Fruit fly (Drosophila melanogaster) whole organism, prepupa: ENCODE results near the gene CG2818.

Source experiments
- CG10669 ChIP-seq: fragments of 200-800 bp; sonication (Bioruptor generic); optimal IDR thresholded peaks from 3 replicates; lab custom pipeline; 2018; ENCODE audit warnings: missing biosample characterization, mild to moderate bottlenecking, missing genetic modification characterization, moderate library complexity
- CG11902 ChIP-seq: fragments of 200-800 bp; sonication (Bioruptor generic); optimal IDR thresholded peaks from 3 replicates; lab custom pipeline; 2016; ENCODE audit warnings: missing biosample characterization, missing genetic modification characterization
- CG15336 ChIP-seq: fragments of 200-800 bp; sonication (Bioruptor generic); IDR thresholded peaks from 2 replicates; pipeline ENCODE4 v1.3.6; 2022; ENCODE audit warnings: missing biosample characterization, missing genetic modification characterization
- CG16779 ChIP-seq: fragments of 200-800 bp; sonication (Bioruptor generic); optimal IDR thresholded peaks from 3 replicates; lab custom pipeline; 2017; ENCODE audit warnings: missing biosample characterization, mild to moderate bottlenecking, missing genetic modification characterization
- CG31627 ChIP-seq: fragments of 200-800 bp; sonication (Bioruptor generic); optimal IDR thresholded peaks from 3 replicates; lab custom pipeline; 2016; ENCODE audit warnings: missing biosample characterization, missing genetic modification characterization
- CG32006 ChIP-seq: fragments of 200-800 bp; sonication (Bioruptor generic); optimal IDR thresholded peaks from 3 replicates; lab custom pipeline; 2017; ENCODE audit warnings: missing biosample characterization, mild to moderate bottlenecking, missing genetic modification characterization
- CG34406 ChIP-seq: fragments of 200-800 bp; sonication (Bioruptor generic); optimal IDR thresholded peaks from 3 replicates; lab custom pipeline; 2016; ENCODE audit warnings: missing biosample characterization, missing genetic modification characterization
- CG4318 ChIP-seq: fragments of 200-800 bp; sonication (Bioruptor generic); optimal IDR thresholded peaks from 3 replicates; lab custom pipeline; 2017; ENCODE audit warnings: missing biosample characterization, mild to moderate bottlenecking, missing genetic modification characterization
- CG6163 ChIP-seq: fragments of 200-800 bp; sonication (Bioruptor generic); IDR thresholded peaks from 3 replicates; pipeline ENCODE4 v1.3.6; 2022; ENCODE audit warnings: missing biosample characterization, missing genetic modification characterization
- CG6276 ChIP-seq: fragments of 200-800 bp; sonication (Bioruptor generic); optimal IDR thresholded peaks from 2 replicates; lab custom pipeline; 2017; ENCODE audit warnings: missing biosample characterization, mild to moderate bottlenecking, missing genetic modification characterization
- CG6792 ChIP-seq: fragments of 200-800 bp; sonication (Bioruptor generic); optimal IDR thresholded peaks from 3 replicates; lab custom pipeline; 2016; ENCODE audit warnings: missing biosample characterization, missing genetic modification characterization
- CG8319 ChIP-seq: fragments of 200-800 bp; sonication (Bioruptor generic); optimal IDR thresholded peaks from 3 replicates; lab custom pipeline; 2016; ENCODE audit warnings: missing biosample characterization, missing genetic modification characterization
- CG9139 ChIP-seq: fragments of 200-800 bp; sonication (Bioruptor generic); optimal IDR thresholded peaks from 3 replicates; lab custom pipeline; 2017; ENCODE audit warnings: missing biosample characterization, mild to moderate bottlenecking, missing genetic modification characterization
- Gug ChIP-seq: fragments of 200-800 bp; sonication (Bioruptor generic); IDR thresholded peaks from 2 replicates; pipeline ENCODE4 v1.3.6; 2022; ENCODE audit warnings: missing biosample characterization, missing genetic modification characterization
- Hr38 ChIP-seq: sonication (Bioruptor generic); optimal IDR thresholded peaks from 2 replicates; lab custom pipeline; 2016; ENCODE audit warnings: missing biosample characterization, missing genetic modification characterization
- OdsH ChIP-seq: fragments of 200-800 bp; sonication (Bioruptor generic); optimal IDR thresholded peaks from 3 replicates; lab custom pipeline; 2016; ENCODE audit warnings: missing biosample characterization, missing genetic modification characterization
- dsx ChIP-seq: fragments of 200-800 bp; optimal IDR thresholded peaks from 3 replicates; lab custom pipeline; 2019; ENCODE audit warnings: missing biosample characterization, mild to moderate bottlenecking, missing genetic modification characterization, moderate library complexity; ENCODE audit not compliant: poor library complexity, severe bottlenecking
- eg ChIP-seq: fragments of 200-800 bp; sonication (Bioruptor generic); IDR thresholded peaks from 3 replicates; pipeline ENCODE4 v1.3.6; 2022; ENCODE audit warnings: missing biosample characterization, missing genetic modification characterization
- esn ChIP-seq: fragments of 200-800 bp; sonication (Bioruptor generic); optimal IDR thresholded peaks from 2 replicates; lab custom pipeline; 2016; ENCODE audit warnings: missing biosample characterization, mild to moderate bottlenecking, missing genetic modification characterization, moderate library complexity
- spab ChIP-seq: fragments of 200-800 bp; sonication (Bioruptor generic); optimal IDR thresholded peaks from 2 replicates; lab custom pipeline; 2017; ENCODE audit warnings: missing biosample characterization, mild to moderate bottlenecking, missing genetic modification characterization, missing genetic modification reagents
- svp ChIP-seq: fragments of 200-800 bp; sonication (Bioruptor generic); peaks from one replicate; lab custom pipeline; 2016; ENCODE audit warnings: missing biosample characterization, missing genetic modification characterization
- topi ChIP-seq: fragments of 200-800 bp; sonication (Bioruptor generic); optimal IDR thresholded peaks from 3 replicates; lab custom pipeline; 2016; ENCODE audit warnings: missing biosample characterization, missing genetic modification characterization
- vri ChIP-seq: fragments of 200-800 bp; sonication (Bioruptor generic); optimal IDR thresholded peaks from 3 replicates; lab custom pipeline; 2016; ENCODE audit warnings: missing biosample characterization, mild to moderate bottlenecking, missing genetic modification characterization

The CG2818 gene

dm6 chr2L:3754835-3755547 lies 41.8 kb downstream of the CG2818 start:
- TF ChIP-seq eg (GFP tag; lab: Robert Waterston, UW) (peak; percentile 55; the same call in 1 of the 3 replicates), vri (GFP tag; lab: Kevin White, UChicago) (no peak), CG9139 (no peak), CG15336 (GFP tag; lab: Robert Waterston, UW) (0 out of 2 replicates have a peak, but pooled peaks have one; percentile 45), esn (GFP tag; lab: Kevin White, UChicago) (no peak), CG11902 (no peak), CG8319 (no peak), CG6163 (GFP tag; lab: Robert Waterston, UW) (no peak), CG31627 (GFP tag; lab: Kevin White, UChicago) (no peak), OdsH (GFP tag; lab: Kevin White, UChicago) (no peak)

- no peak for TF ChIP-seq svp
- TF ChIP-seq Gug (GFP tag; lab: Robert Waterston, UW), result no peak
- no peak for TF ChIP-seq CG16779 (tag; lab: Kevin White, UChicago)
- no peak for TF ChIP-seq CG9139
- TF ChIP-seq spab (GFP tag; lab: Kevin White, UChicago), result no peak
- no peak for TF ChIP-seq Hr38 (GFP tag; lab: Kevin White, UChicago)
Observed at dm6 chr2L:3756831-3757351, 43.7 kb downstream of the CG2818 start, which contains the start of gene CG43707. Gene CG43707, plus strand, starts transcription at chr2L:3757256.

DNA sequence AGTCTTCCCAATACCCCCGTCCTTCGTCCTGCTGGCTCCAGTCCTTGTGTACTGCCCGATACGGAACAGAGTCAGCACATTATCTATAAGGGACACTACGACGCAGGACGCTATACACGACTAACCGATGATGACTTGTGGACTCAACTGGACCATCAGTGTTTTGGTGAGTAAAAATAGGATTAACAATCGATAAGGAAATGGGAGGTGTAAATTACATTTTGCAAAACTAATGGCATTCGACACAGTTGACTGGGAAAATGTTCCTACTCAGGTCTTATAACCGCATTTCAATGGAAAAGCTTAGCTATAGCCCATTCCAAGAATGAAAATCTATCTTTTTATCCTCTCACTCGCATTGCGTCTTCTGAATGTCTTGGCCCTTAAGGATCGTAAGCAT lies 52.0 kb downstream of the CG2818 start, which contains the start of gene CG43703:
TSS of gene CG43703 (plus strand) at position 301 of the 400 bp plus-strand sequence.
- TF ChIP-seq CG6276 (GFP tag; lab: Kevin White, UChicago) (no peak), dsx (GFP tag; lab: Kevin White, UChicago) (no peak), CG4318 (GFP tag; lab: Kevin White, UChicago) (no peak), CG32006 (GFP tag; lab: Kevin White, UChicago) (no peak), eg (GFP tag; lab: Robert Waterston, UW) (no peak), CG31627 (GFP tag; lab: Kevin White, UChicago) (no peak), spab (GFP tag; lab: Kevin White, UChicago) (no peak), CG6792 (GFP tag; lab: Kevin White, UChicago) (no peak), CG8319 (no peak), CG34406 (GFP tag; lab: Kevin White, UChicago) (no peak), topi (GFP tag; lab: Kevin White, UChicago) (no peak), svp (no peak), CG10669 (no peak), esn (GFP tag; lab: Kevin White, UChicago) (no peak), CG6163 (GFP tag; lab: Robert Waterston, UW) (no peak)
- TF ChIP-seq, all 60 proteins: peak for 0
